Worm (Caenorhabditis elegans): ENCODE results near the gene srlf-18.

The srlf-18 gene

ce11 chrIV:11146492-11146891 lies 45.2 kb upstream of the srlf-18 start:
- no peak for TF ChIP-seq lin-14 (GFP tag; optimal IDR thresholded peaks at IDR 0.05)
- no peak for TF ChIP-seq snu-23 (GFP tag; optimal IDR thresholded peaks at IDR 0.05)
- TF ChIP-seq tlp-1 (tag; optimal IDR thresholded peaks at IDR 0.05), result no peak
- TF ChIP-seq ceh-82 (tag; optimal IDR thresholded peaks at IDR 0.05), result no peak
- TF ChIP-seq zip-4 (GFP tag; optimal IDR thresholded peaks at IDR 0.05), result no peak
- TF ChIP-seq jun-1 (tag; optimal IDR thresholded peaks at IDR 0.05), result no peak
- TF ChIP-seq sptf-1 (tag; optimal IDR thresholded peaks at IDR 0.05), result no peak
- TF ChIP-seq fkh-8 (tag; optimal IDR thresholded peaks at IDR 0.05), result no peak
- TF ChIP-seq ceh-63 (GFP tag; optimal IDR thresholded peaks at IDR 0.05), result no peak
- no peak for TF ChIP-seq nhr-76 (tag; optimal IDR thresholded peaks at IDR 0.05)
- no peak for TF ChIP-seq lin-13 (GFP tag; optimal IDR thresholded peaks at IDR 0.05)
- TF ChIP-seq rnt-1 (tag; optimal IDR thresholded peaks at IDR 0.05), result no peak
- no peak for TF ChIP-seq sox-4 (tag; optimal IDR thresholded peaks at IDR 0.05)
- no peak for TF ChIP-seq ceh-90 (tag; optimal IDR thresholded peaks at IDR 0.05)
- no peak for TF ChIP-seq mef-2 (tag; optimal IDR thresholded peaks at IDR 0.05)

- TF ChIP-seq pqm-1 (tag; optimal IDR thresholded peaks at IDR 0.05) (no peak), ceh-8 (GFP tag; optimal IDR thresholded peaks at IDR 0.05) (no peak), skn-1 (tag; optimal IDR thresholded peaks at IDR 0.05) (no peak), ztf-11 (tag; optimal IDR thresholded peaks at IDR 0.05) (no peak), snu-23 (GFP tag; optimal IDR thresholded peaks at IDR 0.05) (no peak), lin-35 (GFP tag; optimal IDR thresholded peaks at IDR 0.05) (peak in 1 of 2 experiments; percentile 20), unc-62 (GFP tag; optimal IDR thresholded peaks at IDR 0.05) (no peak), C16A3.4 (tag; optimal IDR thresholded peaks at IDR 0.05) (no peak), sup-37 (GFP tag; optimal IDR thresholded peaks at IDR 0.05) (no peak), mep-1 (tag; optimal IDR thresholded peaks at IDR 0.05) (no peak), zag-1 (tag; optimal IDR thresholded peaks at IDR 0.05) (no peak), dpl-1 (GFP tag; optimal IDR thresholded peaks at IDR 0.05) (peak in 1 of 3 experiments; percentile 35), ceh-88 (GFP tag; IDR thresholded peaks at IDR 0.05) (no peak), grh-1 (GFP tag; IDR thresholded peaks at IDR 0.05) (no peak), nhr-237 (tag; optimal IDR thresholded peaks at IDR 0.05) (no peak), vab-15 (tag; optimal IDR thresholded peaks at IDR 0.05) (no peak), mdl-1 (tag; optimal IDR thresholded peaks at IDR 0.05) (no peak), fkh-4 (tag; optimal IDR thresholded peaks at IDR 0.05; ENCODE audit: borderline replicate concordance) (no peak), lin-14 (GFP tag; optimal IDR thresholded peaks at IDR 0.05) (no peak), alr-1 (tag; optimal IDR thresholded peaks at IDR 0.05; ENCODE audit: borderline replicate concordance) (no peak), mab-9 (GFP tag; IDR thresholded peaks at IDR 0.05) (no peak), unc-30 (tag; optimal IDR thresholded peaks at IDR 0.05) (no peak), egl-27 (tag; optimal IDR thresholded peaks at IDR 0.05) (no peak), efl-1 (optimal IDR thresholded peaks at IDR 0.05) (no peak), efl-1 (GFP tag; optimal IDR thresholded peaks at IDR 0.05 in 1 of 2) (peak; percentile 50 to 92)
Measured at ce11 chrIV:11145929-11146339, 44.7 kb upstream of the srlf-18 start.

DNA sequence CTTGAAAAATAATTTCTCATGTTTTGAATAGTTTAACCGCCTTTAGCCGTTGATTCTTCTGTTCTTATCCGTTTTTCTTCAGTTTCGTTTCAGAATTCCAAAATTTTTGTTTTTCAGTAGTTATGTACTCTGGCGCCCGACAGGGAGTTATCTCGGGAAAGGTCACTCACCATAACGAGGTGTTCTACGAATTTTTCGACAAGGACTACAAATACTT lies 41.9 kb upstream of the srlf-18 start, which contains the start of gene F01G4.4:
TSS of gene F01G4.4 (plus strand) at position 118 of the 217 bp plus-strand sequence.
- TF ChIP-seq elt-2 (tag; optimal IDR thresholded peaks at IDR 0.05) (no peak), swsn-7 (tag; optimal IDR thresholded peaks at IDR 0.05) (no peak), jun-1 (tag; optimal IDR thresholded peaks at IDR 0.05) (no peak), ceh-63 (GFP tag; optimal IDR thresholded peaks at IDR 0.05) (no peak), egl-13 (tag; optimal IDR thresholded peaks at IDR 0.05) (no peak), hlh-17 (GFP tag; optimal IDR thresholded peaks at IDR 0.05; ENCODE audit: borderline replicate concordance) (no peak), hlh-4 (tag; optimal IDR thresholded peaks at IDR 0.05) (no peak), C04F5.9 (tag; optimal IDR thresholded peaks at IDR 0.05) (no peak), efl-1 (optimal IDR thresholded peaks at IDR 0.05) (no peak), efl-1 (GFP tag; optimal IDR thresholded peaks at IDR 0.05 in 1 of 2) (no peak)

All from whole organism, L1 larva.